Fruit fly (Drosophila melanogaster) whole organism, embryonic: ENCODE results near the gene CG4596.

Source experiments
- Abd-B ChIP-seq: fragments of 200-800 bp; sonication (Bioruptor generic); optimal IDR thresholded peaks from 2 replicates; lab custom pipeline; 2018; ENCODE audit warnings: missing biosample characterization, mild to moderate bottlenecking, missing genetic modification characterization, moderate library complexity
- BtbVII ChIP-seq: fragments of 200-800 bp; sonication (Bioruptor generic); optimal IDR thresholded peaks from 3 replicates; lab custom pipeline; 2017; ENCODE audit warnings: missing biosample characterization, mild to moderate bottlenecking, missing genetic modification characterization
- C15 ChIP-seq: fragments of 200-800 bp; sonication (Bioruptor generic); IDR thresholded peaks from 3 replicates; pipeline ENCODE4 v1.3.6; 2022; ENCODE audit warnings: missing biosample characterization, missing genetic modification characterization
- CG11085 ChIP-seq: fragments of 200-800 bp; sonication (Bioruptor generic); IDR thresholded peaks from 2 replicates; pipeline ENCODE4 v1.3.6; 2022; ENCODE audit warnings: missing biosample characterization, missing genetic modification characterization
- CG11696 ChIP-seq: fragments of 200-800 bp; sonication (Bioruptor generic); IDR thresholded peaks from 2 replicates; pipeline ENCODE4 v1.3.6; 2022; ENCODE audit warnings: missing biosample characterization, missing genetic modification characterization
- CG13123 ChIP-seq: fragments of 200-800 bp; sonication (Bioruptor generic); optimal IDR thresholded peaks from 2 replicates; lab custom pipeline; 2016; ENCODE audit warnings: missing biosample characterization, missing genetic modification characterization
- CG14860 ChIP-seq: fragments of 200-800 bp; sonication (Bioruptor generic); IDR thresholded peaks from 3 replicates; pipeline ENCODE4 v1.3.6; 2022; ENCODE audit warnings: missing biosample characterization, missing genetic modification characterization; ENCODE audit not compliant: partially characterized antibody
- CG17829 ChIP-seq: fragments of 200-800 bp; optimal IDR thresholded peaks from 2 replicates; lab custom pipeline; 2019; ENCODE audit warnings: missing biosample characterization, mild to moderate bottlenecking, missing genetic modification characterization, moderate library complexity
- CG18476 ChIP-seq: fragments of 200-800 bp; sonication (Bioruptor generic); optimal IDR thresholded peaks from 2 replicates; lab custom pipeline; 2016; ENCODE audit warnings: missing biosample characterization, mild to moderate bottlenecking, missing genetic modification characterization
- CG3847 ChIP-seq: fragments of 200-800 bp; sonication (Bioruptor generic); IDR thresholded peaks from 2 replicates; pipeline ENCODE4 v1.3.6; 2022; ENCODE audit warnings: missing biosample characterization, missing genetic modification characterization
- CG5953 ChIP-seq: fragments of 200-800 bp; sonication (Bioruptor generic); IDR thresholded peaks from 2 replicates; pipeline ENCODE4 v1.3.6; 2022; ENCODE audit warnings: missing biosample characterization, missing genetic modification characterization
- CG6683 ChIP-seq: fragments of 200-800 bp; sonication (Bioruptor generic); optimal IDR thresholded peaks from 2 replicates; lab custom pipeline; 2017; ENCODE audit warnings: missing biosample characterization, mild to moderate bottlenecking, missing genetic modification characterization, missing genetic modification reagents
- CG6765 ChIP-seq: fragments of 200-800 bp; sonication (Bioruptor generic); optimal IDR thresholded peaks from 3 replicates; lab custom pipeline; 2017; ENCODE audit warnings: missing biosample characterization, mild to moderate bottlenecking, missing genetic modification characterization
- CG9609 ChIP-seq: fragments of 200-800 bp; sonication (Bioruptor generic); optimal IDR thresholded peaks from 3 replicates; lab custom pipeline; 2016; ENCODE audit warnings: missing biosample characterization, missing genetic modification characterization
- CrebB ChIP-seq: fragments of 200-800 bp; sonication (Bioruptor generic); optimal IDR thresholded peaks from 3 replicates; lab custom pipeline; 2018; ENCODE audit warnings: missing biosample characterization, mild to moderate bottlenecking, missing genetic modification characterization
- H2.0 ChIP-seq: fragments of 200-800 bp; sonication (Bioruptor generic); IDR thresholded peaks from 2 replicates; pipeline ENCODE4 v1.3.6; 2022; ENCODE audit warnings: missing biosample characterization, missing genetic modification characterization
- HLH4C ChIP-seq: fragments of 200-800 bp; sonication (Bioruptor generic); IDR thresholded peaks from 3 replicates; pipeline ENCODE4 v1.3.6; 2022; ENCODE audit warnings: missing biosample characterization, missing genetic modification characterization; ENCODE audit not compliant: partially characterized antibody
- Hand ChIP-seq: fragments of 200-800 bp; sonication (Bioruptor generic); optimal IDR thresholded peaks from 2 replicates; lab custom pipeline; 2017; ENCODE audit warnings: mild to moderate bottlenecking, missing biosample characterization, missing genetic modification reagents, missing genetic modification characterization
- Hr3 ChIP-seq: fragments of 200-800 bp; sonication (Bioruptor generic); optimal IDR thresholded peaks from 3 replicates; lab custom pipeline; 2016; ENCODE audit warnings: missing biosample characterization, missing genetic modification characterization
- Hsf ChIP-seq: fragments of 200-800 bp; sonication (Bioruptor generic); optimal IDR thresholded peaks from 3 replicates; lab custom pipeline; 2016; ENCODE audit warnings: missing biosample characterization, missing genetic modification characterization
- Lim3 ChIP-seq: fragments of 200-800 bp; sonication (Bioruptor generic); IDR thresholded peaks from 2 replicates; pipeline ENCODE4 v1.3.6; 2022; ENCODE audit warnings: missing biosample characterization, missing genetic modification characterization
- Mad ChIP-seq: fragments of 200-800 bp; sonication (Bioruptor generic); optimal IDR thresholded peaks from 2 replicates; lab custom pipeline; 2016; ENCODE audit warnings: missing biosample characterization, missing genetic modification characterization
- Mrtf ChIP-seq: fragments of 200-800 bp; sonication (Bioruptor generic); IDR thresholded peaks from 3 replicates; pipeline ENCODE4 v1.3.6; 2022; ENCODE audit warnings: missing biosample characterization, missing genetic modification characterization
- NFAT ChIP-seq: fragments of 200-800 bp; sonication (Bioruptor generic); IDR thresholded peaks from 2 replicates; pipeline ENCODE4 v1.3.6; 2022; ENCODE audit warnings: missing biosample characterization, missing genetic modification characterization
- Optix ChIP-seq: fragments of 200-800 bp; sonication (Bioruptor generic); IDR thresholded peaks from 3 replicates; pipeline ENCODE4 v1.3.6; 2022; ENCODE audit warnings: missing biosample characterization, missing genetic modification characterization
- Rfx ChIP-seq: fragments of 200-800 bp; sonication (Bioruptor generic); IDR thresholded peaks from 2 replicates; pipeline ENCODE4 v1.3.6; 2022; ENCODE audit warnings: missing biosample characterization, missing genetic modification characterization
- Tbp ChIP-seq: fragments of >200 bp; optimal IDR thresholded peaks from 2 replicates; lab custom pipeline; 2018; ENCODE audit warnings: missing biosample characterization, missing genetic modification characterization
- amos ChIP-seq: fragments of 200-800 bp; sonication (Bioruptor generic); IDR thresholded peaks from 2 replicates; pipeline ENCODE4 v1.3.6; 2022; ENCODE audit warnings: missing biosample characterization, missing genetic modification characterization; ENCODE audit not compliant: partially characterized antibody
- aop ChIP-seq: fragments of 200-800 bp; sonication (Bioruptor generic); IDR thresholded peaks from 2 replicates; pipeline ENCODE4 v1.3.6; 2022; ENCODE audit warnings: missing biosample characterization, missing genetic modification characterization
- bbx ChIP-seq: fragments of 200-800 bp; sonication (Bioruptor generic); IDR thresholded peaks from 2 replicates; pipeline ENCODE4 v1.3.6; 2022; ENCODE audit warnings: missing biosample characterization, missing genetic modification characterization; ENCODE audit not compliant: partially characterized antibody
- bsh ChIP-seq, 2 experiments: fragments of 200-800 bp; sonication (Bioruptor generic); optimal IDR thresholded peaks; 2 replicates each; lab custom pipeline; 2017 to 2018; ENCODE audit warnings: mild to moderate bottlenecking in 2 of 2, missing biosample characterization in 2 of 2, missing genetic modification characterization in 2 of 2, moderate library complexity in 1 of 2
- corto ChIP-seq: fragments of 200-800 bp; sonication (Bioruptor generic); optimal IDR thresholded peaks from 2 replicates; lab custom pipeline; 2016; ENCODE audit warnings: missing biosample characterization, mild to moderate bottlenecking, missing genetic modification characterization, moderate library complexity
- cwo ChIP-seq: fragments of 200-800 bp; sonication (Bioruptor generic); optimal IDR thresholded peaks from 3 replicates; lab custom pipeline; 2017; ENCODE audit warnings: missing biosample characterization, missing genetic modification characterization, mild to moderate bottlenecking, moderate library complexity, missing genetic modification reagents
- dysf ChIP-seq: fragments of 200-800 bp; sonication (Bioruptor generic); IDR thresholded peaks from 3 replicates; pipeline ENCODE4 v1.3.6; 2022; ENCODE audit warnings: missing biosample characterization, missing genetic modification characterization
- emc ChIP-seq: fragments of 200-800 bp; sonication (Bioruptor generic); optimal IDR thresholded peaks from 2 replicates; lab custom pipeline; 2016; ENCODE audit warnings: missing biosample characterization, missing genetic modification characterization
- fd102C ChIP-seq: fragments of 200-800 bp; sonication (Bioruptor generic); optimal IDR thresholded peaks from 2 replicates; lab custom pipeline; 2018; ENCODE audit warnings: missing biosample characterization, mild to moderate bottlenecking, missing genetic modification characterization, moderate library complexity
- ham ChIP-seq: fragments of 200-800 bp; sonication (Bioruptor generic); IDR thresholded peaks from 2 replicates; pipeline ENCODE4 v1.3.6; 2022; ENCODE audit warnings: missing biosample characterization, missing genetic modification characterization
- hkb ChIP-seq, 2 experiments: fragments of 200-800 bp in 1 of 2; fragments of >200 bp in 1 of 2; sonication (Bioruptor generic) in 1 of 2; IDR thresholded peaks in 1 of 2; optimal IDR thresholded peaks in 1 of 2; 2 replicates each; pipeline versions ENCODE4 v1.3.6 to Lab custom; 2017 to 2022; ENCODE audit warnings: missing biosample characterization in 1 of 2, missing genetic modification characterization in 1 of 2
- lmd ChIP-seq: fragments of 200-800 bp; sonication (Bioruptor generic); IDR thresholded peaks from 2 replicates; pipeline ENCODE4 v1.3.6; 2022; ENCODE audit warnings: missing biosample characterization, missing genetic modification characterization
- mam ChIP-seq: fragments of 200-800 bp; sonication (Bioruptor generic); optimal IDR thresholded peaks from 3 replicates; lab custom pipeline; 2016; ENCODE audit warnings: missing biosample characterization, missing genetic modification characterization
- nerfin-1 ChIP-seq: fragments of 200-800 bp; sonication (Bioruptor generic); optimal IDR thresholded peaks from 3 replicates; lab custom pipeline; 2019; ENCODE audit warnings: missing biosample characterization, mild to moderate bottlenecking, missing genetic modification characterization, moderate library complexity
- nerfin-2 ChIP-seq: fragments of 200-800 bp; sonication (Bioruptor generic); IDR thresholded peaks from 2 replicates; pipeline ENCODE4 v1.3.6; 2022; ENCODE audit warnings: missing biosample characterization, missing genetic modification characterization; ENCODE audit not compliant: partially characterized antibody
- otp ChIP-seq: fragments of 200-800 bp; sonication (Bioruptor generic); IDR thresholded peaks from 3 replicates; pipeline ENCODE4, ENCODE4 v1.3.6; 2022; ENCODE audit warnings: missing biosample characterization, missing genetic modification characterization
- prd ChIP-seq, 3 experiments: fragments of >200 bp in 2 of 3; fragments of 200-800 bp in 1 of 3; sonication (Bioruptor generic) in 1 of 3; optimal IDR thresholded peaks in 2 of 3; IDR thresholded peaks in 1 of 3; 2 replicates in 2 of 3; 3 replicates in 1 of 3; pipeline versions ENCODE4 v1.3.6 to Lab custom; 2017 to 2022; ENCODE audit warnings: missing biosample characterization in 1 of 3, missing genetic modification characterization in 1 of 3
- ranshi ChIP-seq: fragments of 200-800 bp; sonication (Bioruptor generic); IDR thresholded peaks from 2 replicates; pipeline ENCODE4 v1.3.6; 2022; ENCODE audit warnings: missing biosample characterization, missing genetic modification characterization
- tna ChIP-seq: fragments of 200-800 bp; sonication (Bioruptor generic); IDR thresholded peaks from 2 replicates; pipeline ENCODE4 v1.3.6; 2022; ENCODE audit warnings: missing biosample characterization, missing genetic modification characterization; ENCODE audit not compliant: partially characterized antibody
- zf30C ChIP-seq: fragments of 200-800 bp; sonication (Bioruptor generic); optimal IDR thresholded peaks from 3 replicates; lab custom pipeline; 2018; ENCODE audit warnings: missing biosample characterization, mild to moderate bottlenecking, missing genetic modification characterization
- zfh2 ChIP-seq: fragments of 200-800 bp; sonication (Bioruptor generic); optimal IDR thresholded peaks from 2 replicates; lab custom pipeline; 2016; ENCODE audit warnings: missing biosample characterization, missing genetic modification characterization

CG4596 gene

DNA sequence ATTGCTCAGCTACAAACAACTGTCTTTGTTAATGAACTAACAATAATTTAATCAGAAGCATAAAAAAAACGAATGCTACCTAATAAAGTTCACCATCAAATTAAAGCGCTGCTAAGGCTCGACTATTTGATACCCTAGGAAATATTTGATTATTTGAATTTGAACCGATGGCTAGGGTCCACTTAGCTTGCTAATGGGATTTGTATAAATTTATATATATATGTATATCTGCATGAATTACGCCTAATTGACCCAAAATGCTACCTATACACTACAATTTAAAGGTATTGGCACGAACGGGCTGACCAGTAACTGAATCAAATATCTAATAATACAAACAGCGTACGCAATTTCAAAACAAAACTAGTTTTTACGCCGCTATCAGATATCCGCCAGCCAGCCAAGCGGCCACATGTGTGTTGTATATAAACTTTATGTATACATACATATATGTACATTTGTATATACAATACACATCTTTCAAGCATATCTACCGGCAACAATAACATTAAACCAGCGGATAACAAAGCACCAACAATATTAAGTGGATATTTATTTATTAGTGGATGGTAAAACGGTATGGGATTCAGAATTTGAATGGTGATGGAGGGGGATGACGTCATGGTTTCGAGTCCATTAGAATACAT, 11.3 kb downstream of the CG4596 start (continued):
- TF ChIP-seq zf30C: no peak
- TF ChIP-seq dysf (GFP tag; lab: Robert Waterston, UW): peak; percentile 90
- peak; percentile 70 for TF ChIP-seq CG3847 (GFP tag; lab: Robert Waterston, UW)
- peak; percentile 70 for TF ChIP-seq H2.0 (GFP tag; lab: Robert Waterston, UW)
- TF ChIP-seq BtbVII (GFP tag; lab: Kevin White, UChicago): peak; percentile 73
- TF ChIP-seq Mrtf: peak; percentile 77; the same call in 2 of the 3 replicates
- TF ChIP-seq CG18476: peak; percentile 16
- TF ChIP-seq ranshi: peak; percentile 79
- no peak for TF ChIP-seq hkb (optimal IDR thresholded peaks at IDR 0.05; lab: Kevin White, UChicago)
- TF ChIP-seq hkb (GFP tag; IDR thresholded peaks at IDR 0.05; lab: Robert Waterston, UW): peak; percentile 91
- TF ChIP-seq CG14860: no peak
- TF ChIP-seq Mad: no peak
- no peak for TF ChIP-seq bbx
- TF ChIP-seq tna (GFP tag; lab: Robert Waterston, UW): no peak
- 0 out of 2 replicates have a peak, but pooled peaks have one; percentile 50 for TF ChIP-seq CG5953
- peak in 1 of 2 experiments; percentile 29 for TF ChIP-seq bsh (GFP tag; optimal IDR thresholded peaks at IDR 0.05; lab: Kevin White, UChicago)
- no peak for TF ChIP-seq CG9609 (GFP tag; lab: Kevin White, UChicago)
- TF ChIP-seq otp (GFP tag; lab: Robert Waterston, UW): peak; percentile 52; the same call in 1 of the 3 replicates
- peak; percentile 44; the same call in 1 of the 2 replicates for TF ChIP-seq Lim3
- TF ChIP-seq CG11696 (GFP tag; lab: Robert Waterston, UW): peak; percentile 70
- TF ChIP-seq C15: 0 out of 3 replicates have a peak, but pooled peaks have one; percentile 61
- no peak for TF ChIP-seq CG13123 (GFP tag; lab: Kevin White, UChicago)
- peak; percentile 83 for TF ChIP-seq lmd
- TF ChIP-seq emc (GFP tag; lab: Kevin White, UChicago): no peak
- no peak for TF ChIP-seq nerfin-2 (GFP tag; lab: Robert Waterston, UW)
- TF ChIP-seq Rfx (GFP tag; lab: Robert Waterston, UW): peak; percentile 93
- no peak for TF ChIP-seq prd (optimal IDR thresholded peaks at IDR 0.05; lab: Kevin White, UChicago)
- peak; percentile 88 for TF ChIP-seq prd (GFP tag; IDR thresholded peaks at IDR 0.05; lab: Robert Waterston, UW)
- peak; percentile 66 for TF ChIP-seq CG17829 (tag; lab: Kevin White, UChicago)
- peak; percentile 74 for TF ChIP-seq cwo (GFP tag; lab: Kevin White, UChicago)
- peak; percentile 19 for TF ChIP-seq CG6765 (GFP tag; lab: Kevin White, UChicago)
- no peak for TF ChIP-seq ham (GFP tag; lab: Robert Waterston, UW)
- TF ChIP-seq HLH4C (GFP tag; lab: Robert Waterston, UW): no peak
- peak; percentile 27 for TF ChIP-seq Hr3 (GFP tag; lab: Kevin White, UChicago)
- peak; percentile 54 for TF ChIP-seq nerfin-1 (tag; lab: Kevin White, UChicago)
- peak; percentile 79 for TF ChIP-seq Abd-B (GFP tag; lab: Kevin White, UChicago)
- peak; percentile 73 for TF ChIP-seq CG11085 (GFP tag; lab: Robert Waterston, UW)
- TF ChIP-seq fd102C (GFP tag; lab: Kevin White, UChicago): no peak
- peak; percentile 87 for TF ChIP-seq NFAT (GFP tag; lab: Robert Waterston, UW)
- peak; percentile 52 for TF ChIP-seq CrebB (tag; lab: Kevin White, UChicago)
- peak; percentile 7 for TF ChIP-seq zfh2 (GFP tag; lab: Kevin White, UChicago)
- no peak for TF ChIP-seq Tbp (GFP tag; lab: Kevin White, UChicago)
- no peak for TF ChIP-seq corto (GFP tag; lab: Kevin White, UChicago)
- TF ChIP-seq Optix (GFP tag; lab: Robert Waterston, UW): peak; percentile 60; the same call in 1 of the 3 replicates
- peak; percentile 16 for TF ChIP-seq Hand
- TF ChIP-seq aop: no peak
- peak; percentile 15 for TF ChIP-seq Hsf
- TF ChIP-seq amos (GFP tag; lab: Robert Waterston, UW): no peak; the same call in 1 of the 2 replicates
- peak; percentile 48 for TF ChIP-seq mam (GFP tag; lab: Kevin White, UChicago)
- peak; percentile 44 for TF ChIP-seq CG6683 (GFP tag; lab: Kevin White, UChicago)
